Fruit fly (Drosophila melanogaster) whole organism, adult: ENCODE measurements around the gene CG34124.
A peak's percentile ranks its signal among the peaks of the same experiment; 100 is the strongest.

Source experiments
- CG14711 ChIP-seq: fragments of 200-800 bp; sonication (Bioruptor generic); optimal IDR thresholded peaks from 2 replicates; lab custom pipeline; 2018; ENCODE audit warnings: missing biosample characterization, mild to moderate bottlenecking, missing genetic modification characterization, moderate library complexity
- CG5204 ChIP-seq: fragments of 200-800 bp; sonication (Bioruptor generic); optimal IDR thresholded peaks from 2 replicates; lab custom pipeline; 2016; ENCODE audit warnings: missing biosample characterization, missing genetic modification characterization
- Crg-1 ChIP-seq: fragments of 200-800 bp; sonication (Bioruptor generic); optimal IDR thresholded peaks from 2 replicates; lab custom pipeline; 2016; ENCODE audit warnings: missing biosample characterization, missing genetic modification characterization
- Hr96 ChIP-seq: fragments of 200-800 bp; sonication (Bioruptor generic); optimal IDR thresholded peaks from 2 replicates; lab custom pipeline; 2016; ENCODE audit warnings: missing biosample characterization, missing genetic modification characterization
- Mnt ChIP-seq: fragments of 200-800 bp; sonication (Bioruptor generic); optimal IDR thresholded peaks from 2 replicates; lab custom pipeline; 2016; ENCODE audit warnings: missing biosample characterization, mild to moderate bottlenecking, missing genetic modification characterization
- kay ChIP-seq: fragments of 200-800 bp; sonication (Bioruptor generic); peaks from one replicate; lab custom pipeline; 2016; ENCODE audit warnings: missing biosample characterization, missing genetic modification characterization, borderline replicate concordance
- ovo ChIP-seq: fragments of 200-800 bp; sonication (Bioruptor generic); optimal IDR thresholded peaks from 2 replicates; lab custom pipeline; 2016; ENCODE audit warnings: missing biosample characterization, missing genetic modification characterization
- tj ChIP-seq: fragments of 200-800 bp; sonication (Bioruptor generic); optimal IDR thresholded peaks from 3 replicates; lab custom pipeline; 2017; ENCODE audit warnings: missing biosample characterization, mild to moderate bottlenecking, missing genetic modification characterization, moderate library complexity
- toe ChIP-seq: fragments of 200-800 bp; sonication (Bioruptor generic); optimal IDR thresholded peaks from 2 replicates; lab custom pipeline; 2016; ENCODE audit warnings: missing biosample characterization, missing genetic modification characterization

- TF ChIP-seq CG5204 (GFP tag; lab: Kevin White, UChicago), result peak; percentile 96
- TF ChIP-seq tj, result peak; percentile 48
- peak; percentile 93 for TF ChIP-seq Hr96 (GFP tag; lab: Kevin White, UChicago)
- TF ChIP-seq Mnt (GFP tag; lab: Kevin White, UChicago), result peak; percentile 76
- peak; percentile 93 for TF ChIP-seq toe (GFP tag; lab: Kevin White, UChicago)
- peak; percentile 31 for TF ChIP-seq ovo (GFP tag; lab: Kevin White, UChicago)
- no peak for TF ChIP-seq kay (GFP tag; lab: Kevin White, UChicago)
- TF ChIP-seq CG14711 (tag; lab: Kevin White, UChicago), result peak; percentile 90
- TF ChIP-seq Crg-1 (GFP tag; lab: Kevin White, UChicago), result peak; percentile 89
These were observed 46.7 kb downstream of the CG34124 start for dm6 chr2L:5004677-5005463.
